Fruit fly (Drosophila melanogaster) Kc167 (cell line): ENCODE results near the gene Swt1.

ENCODE experiments used
- Sin3A ChIP-seq: fragments of >200 bp; optimal IDR thresholded peaks from 2 replicates; lab custom pipeline; 2018; ENCODE audit warnings: missing external identifiers
- insv ChIP-seq: fragments of >200 bp; optimal IDR thresholded peaks from 3 replicates; lab custom pipeline; 2018; ENCODE audit warnings: missing external identifiers
- psq ChIP-seq: fragments of >200 bp; optimal IDR thresholded peaks from 2 replicates; lab custom pipeline; 2017; ENCODE audit warnings: missing external identifiers

- no peak for TF ChIP-seq Sin3A
- no peak for TF ChIP-seq insv
- TF ChIP-seq psq, result no peak
Measured at dm6 chrX:18114770-18115169, 24.5 kb upstream of the Swt1 start.
